Fruit fly (Drosophila melanogaster): ENCODE results near the gene VhaM9.7-a.
A peak's percentile ranks its signal among the peaks of the same experiment; 100 is the strongest.

The VhaM9.7-a gene

DNA sequence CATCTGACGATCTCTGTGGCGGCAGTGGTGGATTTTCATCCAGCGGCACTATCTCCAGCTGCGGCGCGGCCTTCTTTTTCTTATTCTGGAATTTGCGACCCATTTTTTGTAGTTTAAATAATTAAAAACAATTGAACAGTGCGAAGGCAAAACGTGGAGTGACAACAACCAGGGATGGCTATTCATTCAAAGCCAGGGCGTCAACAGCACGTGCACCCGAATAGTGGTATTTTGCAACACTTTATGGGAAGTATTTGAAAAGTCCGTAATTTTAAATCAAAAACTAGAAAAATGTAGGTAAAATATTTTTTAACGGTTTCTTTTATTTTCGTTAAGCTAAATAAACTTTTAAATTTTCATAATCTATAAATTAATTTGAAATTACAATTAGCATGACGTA is 20.1 kb downstream of the VhaM9.7-a start, which contains the start of gene CG11583 (continued):
- TF ChIP-seq CG3065 (GFP tag; optimal IDR thresholded peaks at IDR 0.05) (no peak), CG2678 (tag; optimal IDR thresholded peaks at IDR 0.05) (no peak), Atf3 (GFP tag; optimal IDR thresholded peaks at IDR 0.05) (no peak), pros (GFP tag; optimal IDR thresholded peaks at IDR 0.05) (no peak), hkb (optimal IDR thresholded peaks at IDR 0.05) (no peak), hkb (GFP tag; IDR thresholded peaks at IDR 0.05) (peak; percentile 16; the same call in 1 of the 2 replicates), CG6791 (GFP tag; IDR thresholded peaks at IDR 0.05; ENCODE audit: partially characterized antibody) (no peak), Abd-B (GFP tag; optimal IDR thresholded peaks at IDR 0.05) (no peak), CG14014 (GFP tag; IDR thresholded peaks at IDR 0.05) (peak; percentile 25; the same call in 1 of the 2 replicates), Jarid2 (GFP tag; optimal IDR thresholded peaks at IDR 0.05) (no peak), CG15011 (GFP tag; optimal IDR thresholded peaks at IDR 0.05) (no peak), Nf-YB (GFP tag; optimal IDR thresholded peaks at IDR 0.05) (no peak), CG11456 (GFP tag; IDR thresholded peaks at IDR 0.05) (peak; percentile 61; the same call in 1 of the 3 replicates), Med (GFP tag) (peak; percentile 93), CG7928 (GFP tag; optimal IDR thresholded peaks at IDR 0.05) (peak; percentile 99), CG6272 (GFP tag; IDR thresholded peaks at IDR 0.05) (no peak), CG12236 (GFP tag; optimal IDR thresholded peaks at IDR 0.05) (no peak), lola (GFP tag; optimal IDR thresholded peaks at IDR 0.05) (no peak), abd-A (tag; optimal IDR thresholded peaks at IDR 0.05) (no peak), CTCF (GFP tag; optimal IDR thresholded peaks at IDR 0.05) (peak; percentile 36), CG2889 (GFP tag; IDR thresholded peaks at IDR 0.05) (no peak), E2f2 (GFP tag; IDR thresholded peaks at IDR 0.05) (peak; percentile 81), Mrtf (GFP tag; IDR thresholded peaks at IDR 0.05) (no peak), CG6175 (GFP tag; IDR thresholded peaks at IDR 0.05) (0 out of 3 replicates have a peak, but pooled peaks have one; percentile 26), nau (GFP tag; optimal IDR thresholded peaks at IDR 0.05) (no peak), HmgZ (tag; optimal IDR thresholded peaks at IDR 0.05) (peak; percentile 52), CG6254 (GFP tag; optimal IDR thresholded peaks at IDR 0.05) (no peak), tna (GFP tag; IDR thresholded peaks at IDR 0.05; ENCODE audit: partially characterized antibody) (no peak), danr (GFP tag; IDR thresholded peaks at IDR 0.05) (no peak), CG10267 (tag; optimal IDR thresholded peaks at IDR 0.05) (peak; percentile 96), CG30431 (GFP tag; optimal IDR thresholded peaks at IDR 0.05) (no peak), CG13424 (tag; optimal IDR thresholded peaks at IDR 0.05) (no peak), CG9609 (GFP tag; optimal IDR thresholded peaks at IDR 0.05) (peak; percentile 38), crp (GFP tag; optimal IDR thresholded peaks at IDR 0.05) (peak in 1 of 2 experiments; percentile 9), hb (GFP tag; IDR thresholded peaks at IDR 0.05; ENCODE audit: partially characterized antibody) (no peak), CG7745 (tag; optimal IDR thresholded peaks at IDR 0.05) (no peak), tx (GFP tag; optimal IDR thresholded peaks at IDR 0.05) (peak; percentile 20), phol (tag; optimal IDR thresholded peaks at IDR 0.05) (peak; percentile 54), CG3726 (GFP tag; IDR thresholded peaks at IDR 0.05) (no peak), sna (GFP tag; IDR thresholded peaks at IDR 0.05; ENCODE audit: partially characterized antibody) (no peak), CG12744 (GFP tag; optimal IDR thresholded peaks at IDR 0.05) (peak; percentile 35), B-H2 (GFP tag; optimal IDR thresholded peaks at IDR 0.05) (peak; percentile 54), Atf-2 (GFP tag; optimal IDR thresholded peaks at IDR 0.05) (no peak), CG4820 (GFP tag; optimal IDR thresholded peaks at IDR 0.05) (no peak), CG18599 (GFP tag; optimal IDR thresholded peaks at IDR 0.05) (no peak), fd102C (GFP tag; optimal IDR thresholded peaks at IDR 0.05) (no peak), jigr1 (GFP tag; IDR thresholded peaks at IDR 0.05) (no peak), CG3163 (GFP tag; optimal IDR thresholded peaks at IDR 0.05) (peak; percentile 17), CG2875 (GFP tag; optimal IDR thresholded peaks at IDR 0.05) (no peak), Hmx (GFP tag; optimal IDR thresholded peaks at IDR 0.05) (no peak), Adf1 (GFP tag; IDR thresholded peaks at IDR 0.05) (no peak)
